Worm (Caenorhabditis elegans): Measurements from ENCODE around the gene unc-42.

DNA sequence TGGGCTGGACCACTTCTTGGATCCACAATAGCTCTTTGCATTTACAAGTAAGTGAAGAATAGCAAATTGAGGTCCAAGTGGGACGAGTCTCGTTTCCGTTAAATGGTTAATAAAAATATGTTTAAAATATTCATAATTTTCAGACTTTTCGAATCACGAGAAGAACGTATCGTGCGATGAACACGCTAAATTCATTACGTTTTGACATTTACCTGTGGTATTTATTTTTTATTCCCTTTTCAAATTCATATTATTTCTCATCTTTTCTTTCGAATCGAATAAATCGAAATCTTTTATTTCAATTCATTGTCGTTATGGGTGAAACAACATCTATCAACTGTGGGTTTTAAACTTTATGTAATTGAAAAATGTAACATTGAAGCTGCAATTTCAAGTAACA, 29.8 kb downstream of the unc-42 start, which contains the start of gene marc-1:
- TF ChIP-seq madf-2 (tag; optimal IDR thresholded peaks at IDR 0.05) = no peak
- TF ChIP-seq dmd-4 (tag; optimal IDR thresholded peaks at IDR 0.05; ENCODE audit: borderline replicate concordance) = no peak
- no peak for TF ChIP-seq ref-2 (tag; optimal IDR thresholded peaks at IDR 0.05)
- TF ChIP-seq ceh-24 (tag; optimal IDR thresholded peaks at IDR 0.05) = no peak
- no peak for TF ChIP-seq mec-3 (tag; optimal IDR thresholded peaks at IDR 0.05; ENCODE audit: borderline replicate concordance)
- no peak for TF ChIP-seq fkh-10 (GFP tag; optimal IDR thresholded peaks at IDR 0.05)
- no peak for TF ChIP-seq elt-2 (tag; optimal IDR thresholded peaks at IDR 0.05)
- TF ChIP-seq ceh-14 (tag; optimal IDR thresholded peaks at IDR 0.05) = no peak
- no peak for TF ChIP-seq ama-1 (optimal IDR thresholded peaks at IDR 0.05)
- no peak for TF ChIP-seq C08G9.2 (tag; optimal IDR thresholded peaks at IDR 0.05)
- TF ChIP-seq ceh-45 (GFP tag; IDR thresholded peaks at IDR 0.05) = no peak
- TF ChIP-seq T23F11.4 (GFP tag; optimal IDR thresholded peaks at IDR 0.05) = no peak
- TF ChIP-seq dve-1 (tag; optimal IDR thresholded peaks at IDR 0.05) = no peak
- no peak for TF ChIP-seq fax-1 (tag; optimal IDR thresholded peaks at IDR 0.05)
